Fruit fly (Drosophila melanogaster) whole organism, embryonic: ENCODE results near the gene CG32320.

Experiments used
- Ada2b ChIP-seq: fragments of 200-800 bp; sonication (Bioruptor generic); IDR thresholded peaks from 2 replicates; pipeline ENCODE4 v1.3.6; 2022; ENCODE audit warnings: missing biosample characterization, missing genetic modification characterization
- Adf1 ChIP-seq: fragments of 200-800 bp; sonication (Bioruptor generic); IDR thresholded peaks from 2 replicates; pipeline ENCODE4 v1.3.6; 2022; ENCODE audit warnings: missing biosample characterization, missing genetic modification characterization
- Atf3 ChIP-seq: fragments of 200-800 bp; sonication (Bioruptor generic); optimal IDR thresholded peaks from 3 replicates; lab custom pipeline; 2016; ENCODE audit warnings: missing biosample characterization, missing genetic modification characterization
- Bgb ChIP-seq: fragments of 200-800 bp; sonication (Bioruptor generic); IDR thresholded peaks from 2 replicates; pipeline ENCODE4 v1.3.6; 2022; ENCODE audit warnings: missing biosample characterization, missing genetic modification characterization; ENCODE audit not compliant: partially characterized antibody
- Bteb2 ChIP-seq: fragments of 200-800 bp; sonication (Bioruptor generic); optimal IDR thresholded peaks from 2 replicates; lab custom pipeline; 2016; ENCODE audit warnings: missing biosample characterization, missing genetic modification characterization
- CG10565 ChIP-seq: fragments of 200-800 bp; sonication (Bioruptor generic); optimal IDR thresholded peaks from 3 replicates; lab custom pipeline; 2016; ENCODE audit warnings: missing biosample characterization, mild to moderate bottlenecking, missing genetic modification characterization
- CG12744 ChIP-seq: fragments of 200-800 bp; sonication (Bioruptor generic); optimal IDR thresholded peaks from 2 replicates; lab custom pipeline; 2016; ENCODE audit warnings: missing biosample characterization, missing genetic modification characterization
- CG13424 ChIP-seq: fragments of 200-800 bp; sonication (Bioruptor generic); optimal IDR thresholded peaks from 2 replicates; lab custom pipeline; 2019; ENCODE audit warnings: missing biosample characterization, mild to moderate bottlenecking, missing genetic modification characterization, moderate library complexity
- CG15696 ChIP-seq: fragments of 200-800 bp; sonication (Bioruptor generic); optimal IDR thresholded peaks from 2 replicates; lab custom pipeline; 2019; ENCODE audit warnings: missing biosample characterization, mild to moderate bottlenecking, missing genetic modification characterization, moderate library complexity
- CG2116 ChIP-seq: fragments of 200-800 bp; sonication (Bioruptor generic); optimal IDR thresholded peaks from 3 replicates; lab custom pipeline; 2018; ENCODE audit warnings: missing biosample characterization, mild to moderate bottlenecking, missing genetic modification characterization
- CG31365 ChIP-seq: fragments of 200-800 bp; sonication (Bioruptor generic); optimal IDR thresholded peaks from 2 replicates; lab custom pipeline; 2018; ENCODE audit warnings: missing biosample characterization, mild to moderate bottlenecking, missing genetic modification characterization
- CG34224 ChIP-seq: fragments of 200-800 bp; sonication (Bioruptor generic); IDR thresholded peaks from 3 replicates; pipeline ENCODE4 v1.3.6; 2022; ENCODE audit warnings: missing biosample characterization, missing genetic modification characterization; ENCODE audit not compliant: partially characterized antibody
- CG5180 ChIP-seq: fragments of 200-800 bp; sonication (Bioruptor generic); optimal IDR thresholded peaks from 3 replicates; lab custom pipeline; 2017; ENCODE audit warnings: missing biosample characterization, missing genetic modification characterization, mild to moderate bottlenecking, moderate library complexity, missing genetic modification reagents
- CG5245 ChIP-seq: fragments of 200-800 bp; sonication (Bioruptor generic); optimal IDR thresholded peaks from 3 replicates; lab custom pipeline; 2016; ENCODE audit warnings: missing biosample characterization, missing genetic modification characterization
- CG5953 ChIP-seq: fragments of 200-800 bp; sonication (Bioruptor generic); IDR thresholded peaks from 2 replicates; pipeline ENCODE4 v1.3.6; 2022; ENCODE audit warnings: missing biosample characterization, missing genetic modification characterization
- CG7987 ChIP-seq: fragments of 200-800 bp; sonication (Bioruptor generic); optimal IDR thresholded peaks from 2 replicates; lab custom pipeline; 2018; ENCODE audit warnings: missing biosample characterization, mild to moderate bottlenecking, missing genetic modification characterization, moderate library complexity
- CG8089 ChIP-seq: fragments of 200-800 bp; sonication (Bioruptor generic); optimal IDR thresholded peaks from 3 replicates; lab custom pipeline; 2016; ENCODE audit warnings: missing biosample characterization, missing genetic modification characterization
- Dad ChIP-seq: fragments of 200-800 bp; sonication (Bioruptor generic); optimal IDR thresholded peaks from 3 replicates; lab custom pipeline; 2016; ENCODE audit warnings: missing biosample characterization, missing genetic modification characterization
- Doc3 ChIP-seq: fragments of 200-800 bp; sonication (Bioruptor generic); IDR thresholded peaks from 3 replicates; pipeline ENCODE4 v1.3.6; 2022; ENCODE audit warnings: missing biosample characterization, missing genetic modification characterization; ENCODE audit not compliant: partially characterized antibody
- Dp ChIP-seq: fragments of 200-800 bp; sonication (Bioruptor generic); optimal IDR thresholded peaks from 2 replicates; lab custom pipeline; 2018; ENCODE audit warnings: missing biosample characterization, mild to moderate bottlenecking, missing genetic modification characterization, moderate library complexity
- E2f1 ChIP-seq: fragments of 200-800 bp; sonication (Bioruptor generic); IDR thresholded peaks from 2 replicates; pipeline ENCODE4 v1.3.6; 2022; ENCODE audit warnings: missing biosample characterization, missing genetic modification characterization
- Ets97D ChIP-seq: fragments of 200-800 bp; sonication (Bioruptor generic); optimal IDR thresholded peaks from 3 replicates; lab custom pipeline; 2016; ENCODE audit warnings: missing biosample characterization, missing genetic modification characterization
- NfI ChIP-seq: fragments of 200-800 bp; sonication (Bioruptor generic); optimal IDR thresholded peaks from 3 replicates; lab custom pipeline; 2018; ENCODE audit warnings: missing biosample characterization, mild to moderate bottlenecking, missing genetic modification characterization, moderate library complexity
- Oaz ChIP-seq: fragments of 200-800 bp; sonication (Bioruptor generic); IDR thresholded peaks from 2 replicates; pipeline ENCODE4 v1.3.6; 2022; ENCODE audit warnings: missing biosample characterization, missing genetic modification characterization
- Poxn ChIP-seq: fragments of 200-800 bp; sonication (Bioruptor generic); IDR thresholded peaks from 2 replicates; pipeline ENCODE4 v1.3.6; 2022; ENCODE audit warnings: missing biosample characterization, missing genetic modification characterization
- Ptx1 ChIP-seq: fragments of 200-800 bp; sonication (Bioruptor generic); IDR thresholded peaks from 2 replicates; pipeline ENCODE4 v1.3.6; 2022; ENCODE audit warnings: missing biosample characterization, missing genetic modification characterization
- Sry-δ ChIP-seq: fragments of 200-800 bp; sonication (Bioruptor generic); optimal IDR thresholded peaks from 2 replicates; lab custom pipeline; 2016; ENCODE audit warnings: missing biosample characterization, missing genetic modification characterization
- Ssrp ChIP-seq: fragments of 200-800 bp; sonication (Bioruptor generic); optimal IDR thresholded peaks from 2 replicates; lab custom pipeline; 2018; ENCODE audit warnings: missing biosample characterization, mild to moderate bottlenecking, missing genetic modification characterization, moderate library complexity
- Xbp1 ChIP-seq: fragments of 200-800 bp; sonication (Bioruptor generic); optimal IDR thresholded peaks from 3 replicates; lab custom pipeline; 2016; ENCODE audit warnings: missing biosample characterization, mild to moderate bottlenecking, missing genetic modification characterization
- bab2 ChIP-seq: fragments of 200-800 bp; sonication (Bioruptor generic); optimal IDR thresholded peaks from 2 replicates; lab custom pipeline; 2016; ENCODE audit warnings: missing biosample characterization, missing genetic modification characterization
- ci ChIP-seq: fragments of 200-800 bp; sonication (Bioruptor generic); IDR thresholded peaks from 3 replicates; pipeline ENCODE4 v1.3.6; 2022; ENCODE audit warnings: missing biosample characterization, missing genetic modification characterization
- dysf ChIP-seq: fragments of 200-800 bp; sonication (Bioruptor generic); IDR thresholded peaks from 3 replicates; pipeline ENCODE4 v1.3.6; 2022; ENCODE audit warnings: missing biosample characterization, missing genetic modification characterization
- fd64A ChIP-seq: fragments of 200-800 bp; sonication (Bioruptor generic); optimal IDR thresholded peaks from 3 replicates; lab custom pipeline; 2018; ENCODE audit warnings: missing biosample characterization, mild to moderate bottlenecking, missing genetic modification characterization
- ftz-f1 ChIP-seq: fragments of 200-800 bp; sonication (Bioruptor generic); optimal IDR thresholded peaks from 2 replicates; lab custom pipeline; 2016; ENCODE audit warnings: missing biosample characterization, missing genetic modification characterization
- grau ChIP-seq: fragments of 200-800 bp; optimal IDR thresholded peaks from 3 replicates; lab custom pipeline; 2019; ENCODE audit warnings: missing biosample characterization, mild to moderate bottlenecking, missing genetic modification characterization, moderate library complexity
- kay ChIP-seq: fragments of 200-800 bp; sonication (Bioruptor generic); optimal IDR thresholded peaks from 2 replicates; lab custom pipeline; 2016; ENCODE audit warnings: missing biosample characterization, missing genetic modification characterization
- lov ChIP-seq, 2 experiments: fragments of 200-800 bp in 1 of 2; fragments of >200 bp in 1 of 2; sonication (Bioruptor generic) in 1 of 2; IDR thresholded peaks in 1 of 2; optimal IDR thresholded peaks in 1 of 2; 2 replicates in 1 of 2; 3 replicates in 1 of 2; pipeline versions ENCODE4 v1.3.6 to Lab custom; 2017 to 2022; ENCODE audit warnings: missing biosample characterization in 1 of 2, missing genetic modification characterization in 1 of 2
- nerfin-1 ChIP-seq: fragments of 200-800 bp; sonication (Bioruptor generic); optimal IDR thresholded peaks from 3 replicates; lab custom pipeline; 2019; ENCODE audit warnings: missing biosample characterization, mild to moderate bottlenecking, missing genetic modification characterization, moderate library complexity
- otp ChIP-seq: fragments of 200-800 bp; sonication (Bioruptor generic); IDR thresholded peaks from 3 replicates; pipeline ENCODE4, ENCODE4 v1.3.6; 2022; ENCODE audit warnings: missing biosample characterization, missing genetic modification characterization
- p53 ChIP-seq: fragments of 200-800 bp; sonication (Bioruptor generic); optimal IDR thresholded peaks from 2 replicates; lab custom pipeline; 2016; ENCODE audit warnings: missing biosample characterization, missing genetic modification characterization
- pzg ChIP-seq: fragments of 200-800 bp; sonication (Bioruptor generic); optimal IDR thresholded peaks from 3 replicates; lab custom pipeline; 2018; ENCODE audit warnings: missing biosample characterization, mild to moderate bottlenecking, missing genetic modification characterization, moderate library complexity
- rib ChIP-seq: fragments of 200-800 bp; sonication (Bioruptor generic); IDR thresholded peaks from 2 replicates; pipeline ENCODE4 v1.3.6; 2022; ENCODE audit warnings: missing biosample characterization, missing genetic modification characterization
- sim ChIP-seq: fragments of 200-800 bp; sonication (Bioruptor generic); IDR thresholded peaks from 2 replicates; pipeline ENCODE4 v1.3.6; 2022; ENCODE audit warnings: missing biosample characterization, missing genetic modification characterization
- ssp ChIP-seq: fragments of 200-800 bp; sonication (Bioruptor generic); IDR thresholded peaks from 2 replicates; pipeline ENCODE4 v1.3.6; 2022; ENCODE audit warnings: missing biosample characterization, missing genetic modification characterization
- tio ChIP-seq: fragments of 200-800 bp; sonication (Bioruptor generic); optimal IDR thresholded peaks from 2 replicates; lab custom pipeline; 2017; ENCODE audit warnings: missing biosample characterization, missing genetic modification characterization, inconsistent platforms
- tna ChIP-seq: fragments of 200-800 bp; sonication (Bioruptor generic); IDR thresholded peaks from 2 replicates; pipeline ENCODE4 v1.3.6; 2022; ENCODE audit warnings: missing biosample characterization, missing genetic modification characterization; ENCODE audit not compliant: partially characterized antibody
- trem ChIP-seq: fragments of 200-800 bp; optimal IDR thresholded peaks from 3 replicates; lab custom pipeline; 2019; ENCODE audit warnings: missing biosample characterization, mild to moderate bottlenecking, missing genetic modification characterization, moderate library complexity
- wek ChIP-seq: fragments of 200-800 bp; sonication (Bioruptor generic); optimal IDR thresholded peaks from 3 replicates; lab custom pipeline; 2018; ENCODE audit warnings: missing biosample characterization, mild to moderate bottlenecking, missing genetic modification characterization, moderate library complexity

Gene CG32320

DNA sequence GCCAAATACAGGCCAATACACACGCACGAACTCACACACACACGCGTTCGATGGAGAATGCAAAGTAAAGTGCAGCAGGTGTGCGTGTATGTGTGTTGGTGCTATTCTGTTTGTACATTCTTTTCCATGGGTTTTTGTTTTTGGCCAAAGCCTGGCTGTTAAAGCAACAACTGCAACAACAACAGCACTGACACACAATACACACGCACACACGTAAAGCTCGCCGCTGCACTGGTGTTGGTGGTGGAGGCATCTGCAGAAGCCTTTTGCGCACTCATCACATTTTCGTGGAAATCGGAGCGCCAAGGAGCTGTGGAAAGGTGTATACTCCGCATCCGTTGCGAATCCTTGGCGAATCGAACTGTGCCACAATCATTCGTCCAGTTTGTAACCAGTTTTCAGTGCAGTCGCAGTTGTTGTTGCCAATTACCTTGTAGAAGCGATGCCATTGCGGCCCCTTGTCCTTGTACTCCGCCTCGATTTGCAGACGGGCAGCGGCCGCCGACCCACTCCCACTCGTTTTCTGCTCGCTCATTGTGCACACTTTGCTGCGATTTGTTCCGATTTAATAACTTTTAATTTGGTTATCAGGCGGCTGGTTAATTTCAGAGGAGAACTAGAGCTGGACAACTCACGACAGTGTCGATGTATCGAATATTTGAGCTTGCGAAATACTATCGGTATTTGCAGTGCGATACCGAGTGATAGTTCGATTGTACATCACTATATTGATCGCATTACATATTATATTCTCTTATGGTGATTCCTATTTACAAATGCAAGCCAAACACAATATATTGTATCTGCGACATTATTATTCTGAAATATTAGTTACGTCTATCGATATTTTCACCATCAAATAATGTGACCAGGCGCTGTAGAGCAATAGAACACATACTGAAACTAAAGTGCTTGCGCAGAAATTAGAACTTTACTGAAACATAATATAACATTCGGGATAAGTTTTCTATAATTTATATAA lies 48.2 kb upstream of the CG32320 start (continued):
- TF ChIP-seq otp (GFP tag; lab: Robert Waterston, UW) (peak; percentile 10; the same call in 1 of the 3 replicates), CG5953 (GFP tag; lab: Robert Waterston, UW) (no peak), CG10565 (no peak), kay (peak; percentile 25), Adf1 (GFP tag; lab: Robert Waterston, UW) (no peak), CG7987 (no peak), trem (tag; lab: Kevin White, UChicago) (peak; percentile 54), pzg (GFP tag; lab: Kevin White, UChicago) (peak; percentile 85), tio (GFP tag; lab: Kevin White, UChicago) (no peak), sim (GFP tag; lab: Robert Waterston, UW) (no peak), Sry-δ (GFP tag; lab: Kevin White, UChicago) (peak; percentile 98), CG15696 (tag; lab: Kevin White, UChicago) (no peak), ssp (GFP tag; lab: Robert Waterston, UW) (peak; percentile 21; the same call in 1 of the 2 replicates), CG8089 (GFP tag; lab: Kevin White, UChicago) (no peak), Ets97D (GFP tag; lab: Kevin White, UChicago) (peak; percentile 42), ftz-f1 (GFP tag; lab: Kevin White, UChicago) (no peak), Xbp1 (GFP tag; lab: Kevin White, UChicago) (peak; percentile 46), Ptx1 (peak; percentile 37), fd64A (no peak), Dad (GFP tag; lab: Kevin White, UChicago) (no peak), CG5245 (no peak), Bgb (GFP tag; lab: Robert Waterston, UW) (peak; percentile 98), Ssrp (tag; lab: Kevin White, UChicago) (peak; percentile 6), CG2116 (GFP tag; lab: Kevin White, UChicago) (peak; percentile 75), E2f1 (peak; percentile 37; the same call in 1 of the 2 replicates), CG12744 (GFP tag; lab: Kevin White, UChicago) (no peak), tna (GFP tag; lab: Robert Waterston, UW) (peak; percentile 94), wek (GFP tag; lab: Kevin White, UChicago) (no peak), p53 (no peak), NfI (GFP tag; lab: Kevin White, UChicago) (peak; percentile 28), CG34224 (peak; percentile 99), ci (no peak), bab2 (GFP tag; lab: Kevin White, UChicago) (peak; percentile 13), Oaz (GFP tag; lab: Robert Waterston, UW) (no peak), Atf3 (no peak), CG5180 (GFP tag; lab: Kevin White, UChicago) (no peak), CG13424 (tag; lab: Kevin White, UChicago) (peak; percentile 43), grau (tag; lab: Kevin White, UChicago) (peak; percentile 42), nerfin-1 (peak; percentile 15), CG31365 (tag; lab: Kevin White, UChicago) (no peak), lov (optimal IDR thresholded peaks at IDR 0.05; lab: Kevin White, UChicago) (no peak), lov (GFP tag; IDR thresholded peaks at IDR 0.05; lab: Robert Waterston, UW) (no peak), dysf (0 out of 3 replicates have a peak, but pooled peaks have one; percentile 5), Dp (GFP tag; lab: Kevin White, UChicago) (peak; percentile 32), Bteb2 (GFP tag; lab: Kevin White, UChicago) (peak; percentile 7), rib (GFP tag; lab: Robert Waterston, UW) (no peak), Ada2b (no peak; the same call in 1 of the 2 replicates), Doc3 (GFP tag; lab: Robert Waterston, UW) (peak; percentile 98), Poxn (GFP tag; lab: Robert Waterston, UW) (no peak)
